Worm (Caenorhabditis elegans) whole organism, late embryonic: ENCODE data around the gene ZC262.7.

Experiments used
- mec-3 ChIP-seq: sonication (generic microtip); optimal IDR thresholded peaks from 2 replicates; lab custom pipeline; 2016; ENCODE audit warnings: borderline replicate concordance, missing genetic modification characterization, missing compliant biosample characterization
- tbx-2 ChIP-seq: sonication (generic microtip); optimal IDR thresholded peaks from 2 replicates; lab custom pipeline; 2016; ENCODE audit warnings: missing genetic modification characterization, missing compliant biosample characterization

DNA sequence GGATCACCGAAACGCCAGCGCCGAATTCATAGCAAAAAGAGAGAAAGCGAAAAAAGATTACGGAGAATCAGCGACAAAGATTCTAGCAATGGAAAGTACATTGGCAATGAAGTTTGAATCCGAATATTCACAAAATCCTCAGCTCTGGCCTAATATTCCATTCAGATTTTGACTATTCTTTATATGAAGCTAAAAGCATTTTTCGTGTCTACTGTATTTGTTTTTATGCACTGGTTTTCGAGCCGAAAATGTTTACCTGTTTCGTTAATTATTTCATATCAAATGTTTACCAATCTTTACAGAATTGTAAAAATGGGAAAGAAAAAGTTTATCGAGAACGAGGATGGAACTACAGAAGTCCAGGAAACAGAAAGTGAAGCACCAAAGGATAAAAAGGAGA, 35.9 kb downstream of the ZC262.7 start, which contains the start of gene F10E9.4:
- TF ChIP-seq tbx-2 (tag; lab: Kevin White, UChicago) (no peak), mec-3 (tag; lab: Kevin White, UChicago) (no peak)
